Fruit fly (Drosophila melanogaster) S2 (cell line): ENCODE data around the gene CG10919.

Experiments
- CG8478 ChIP-seq: fragments of >200 bp; optimal IDR thresholded peaks from 2 replicates; lab custom pipeline; 2018
- CTCF ChIP-seq, 2 experiments: fragments of >200 bp; optimal IDR thresholded peaks; 2 replicates each; lab custom pipeline; 2018

dm6 chr3R:7804332-7804731, 46.4 kb downstream of the CG10919 start, which contains the start of gene CG18268:
- TF ChIP-seq CG8478 (lab: Kevin White, UChicago): no peak
- no peak for TF ChIP-seq CTCF (optimal IDR thresholded peaks at IDR 0.05; lab: Kevin White, UChicago)
